Fruit fly (Drosophila melanogaster) whole organism, embryonic: Measurements from ENCODE around the gene SclA.

Source experiments
- CG10462 ChIP-seq: fragments of 200-800 bp; sonication (Bioruptor generic); optimal IDR thresholded peaks from 2 replicates; lab custom pipeline; 2016; ENCODE audit warnings: missing biosample characterization, missing genetic modification characterization
- CG10543 ChIP-seq: fragments of 200-800 bp; sonication (Bioruptor generic); optimal IDR thresholded peaks from 3 replicates; lab custom pipeline; 2017; ENCODE audit warnings: missing biosample characterization, mild to moderate bottlenecking, missing genetic modification characterization, moderate library complexity
- CG12071 ChIP-seq: fragments of 200-800 bp; sonication (Bioruptor generic); optimal IDR thresholded peaks from 3 replicates; lab custom pipeline; 2018; ENCODE audit warnings: missing biosample characterization, mild to moderate bottlenecking, missing genetic modification characterization
- CG12299 ChIP-seq: fragments of 200-800 bp; sonication (Bioruptor generic); optimal IDR thresholded peaks from 2 replicates; lab custom pipeline; 2018; ENCODE audit warnings: missing biosample characterization, mild to moderate bottlenecking, missing genetic modification characterization
- CG12769 ChIP-seq: fragments of 200-800 bp; sonication (Bioruptor generic); optimal IDR thresholded peaks from 2 replicates; lab custom pipeline; 2019; ENCODE audit warnings: missing biosample characterization, mild to moderate bottlenecking, missing genetic modification characterization, moderate library complexity
- CG13775 ChIP-seq: fragments of 200-800 bp; sonication (Bioruptor generic); optimal IDR thresholded peaks from 3 replicates; lab custom pipeline; 2017; ENCODE audit warnings: missing biosample characterization, mild to moderate bottlenecking, missing genetic modification characterization
- CG14050 ChIP-seq: fragments of 200-800 bp; sonication (Bioruptor generic); IDR thresholded peaks from 3 replicates; pipeline ENCODE4 v1.3.6; 2022; ENCODE audit warnings: missing biosample characterization, missing genetic modification characterization
- CG14667 ChIP-seq: fragments of 200-800 bp; sonication (Bioruptor generic); IDR thresholded peaks from 2 replicates; pipeline ENCODE4 v1.3.6; 2022; ENCODE audit warnings: missing biosample characterization, missing genetic modification characterization
- CG1603 ChIP-seq: fragments of 200-800 bp; sonication (Bioruptor generic); optimal IDR thresholded peaks from 2 replicates; lab custom pipeline; 2019; ENCODE audit warnings: missing biosample characterization, mild to moderate bottlenecking, missing genetic modification characterization, moderate library complexity
- CG18599 ChIP-seq: fragments of 200-800 bp; sonication (Bioruptor generic); optimal IDR thresholded peaks from 3 replicates; lab custom pipeline; 2017; ENCODE audit warnings: missing biosample characterization, missing genetic modification characterization, mild to moderate bottlenecking, moderate library complexity, missing genetic modification reagents
- CG2875 ChIP-seq: fragments of 200-800 bp; sonication (Bioruptor generic); optimal IDR thresholded peaks from 2 replicates; lab custom pipeline; 2017; ENCODE audit warnings: missing biosample characterization, mild to moderate bottlenecking, missing genetic modification characterization, missing genetic modification reagents
- CG31388 ChIP-seq: fragments of 200-800 bp; sonication (Bioruptor generic); optimal IDR thresholded peaks from 2 replicates; lab custom pipeline; 2016; ENCODE audit warnings: missing biosample characterization, missing genetic modification characterization
- CG42726 ChIP-seq: fragments of 200-800 bp; sonication (Bioruptor generic); IDR thresholded peaks from 2 replicates; pipeline ENCODE4 v1.3.6; 2022; ENCODE audit warnings: missing biosample characterization, missing genetic modification characterization; ENCODE audit not compliant: partially characterized antibody
- CG7963 ChIP-seq: fragments of 200-800 bp; sonication (Bioruptor generic); IDR thresholded peaks from 3 replicates; pipeline ENCODE4 v1.3.6; 2022; ENCODE audit warnings: missing biosample characterization, missing genetic modification characterization; ENCODE audit not compliant: partially characterized antibody
- CG8089 ChIP-seq: fragments of 200-800 bp; sonication (Bioruptor generic); optimal IDR thresholded peaks from 3 replicates; lab custom pipeline; 2016; ENCODE audit warnings: missing biosample characterization, missing genetic modification characterization
- CG8924 ChIP-seq: fragments of 200-800 bp; optimal IDR thresholded peaks from 3 replicates; lab custom pipeline; 2019; ENCODE audit warnings: missing biosample characterization, mild to moderate bottlenecking, missing genetic modification characterization, moderate library complexity
- CG9437 ChIP-seq: fragments of 200-800 bp; sonication (Bioruptor generic); optimal IDR thresholded peaks from 2 replicates; lab custom pipeline; 2018; ENCODE audit warnings: missing biosample characterization, mild to moderate bottlenecking, missing genetic modification characterization
- CG9817 ChIP-seq: fragments of 200-800 bp; sonication (Bioruptor generic); optimal IDR thresholded peaks from 2 replicates; lab custom pipeline; 2018; ENCODE audit warnings: missing biosample characterization, mild to moderate bottlenecking, missing genetic modification characterization, moderate library complexity
- CTCF ChIP-seq: fragments of 200-800 bp; sonication (Bioruptor generic); optimal IDR thresholded peaks from 2 replicates; lab custom pipeline; 2017; ENCODE audit warnings: missing biosample characterization, mild to moderate bottlenecking, missing genetic modification characterization, moderate library complexity
- Camta ChIP-seq: fragments of 200-800 bp; sonication (Bioruptor generic); optimal IDR thresholded peaks from 2 replicates; lab custom pipeline; 2016; ENCODE audit warnings: missing biosample characterization, missing genetic modification characterization
- CoRest ChIP-seq: fragments of 200-800 bp; sonication (Bioruptor generic); optimal IDR thresholded peaks from 3 replicates; lab custom pipeline; 2018; ENCODE audit warnings: missing biosample characterization, mild to moderate bottlenecking, missing genetic modification characterization, moderate library complexity
- E2f2 ChIP-seq: fragments of 200-800 bp; sonication (Bioruptor generic); IDR thresholded peaks from 2 replicates; pipeline ENCODE4 v1.3.6; 2022; ENCODE audit warnings: missing biosample characterization, missing genetic modification characterization
- H2.0 ChIP-seq: fragments of 200-800 bp; sonication (Bioruptor generic); IDR thresholded peaks from 2 replicates; pipeline ENCODE4 v1.3.6; 2022; ENCODE audit warnings: missing biosample characterization, missing genetic modification characterization
- HLH3B ChIP-seq: fragments of 200-800 bp; sonication (Bioruptor generic); IDR thresholded peaks from 2 replicates; pipeline ENCODE4 v1.3.6; 2022; ENCODE audit warnings: missing biosample characterization, missing genetic modification characterization
- HmgZ ChIP-seq: fragments of 200-800 bp; sonication (Bioruptor generic); optimal IDR thresholded peaks from 2 replicates; lab custom pipeline; 2018; ENCODE audit warnings: missing biosample characterization, mild to moderate bottlenecking, missing genetic modification characterization
- Mes4 ChIP-seq: fragments of 200-800 bp; sonication (Bioruptor generic); optimal IDR thresholded peaks from 2 replicates; lab custom pipeline; 2016; ENCODE audit warnings: missing biosample characterization, missing genetic modification characterization
- NFAT ChIP-seq: fragments of 200-800 bp; sonication (Bioruptor generic); IDR thresholded peaks from 2 replicates; pipeline ENCODE4 v1.3.6; 2022; ENCODE audit warnings: missing biosample characterization, missing genetic modification characterization
- Oaz ChIP-seq: fragments of 200-800 bp; sonication (Bioruptor generic); IDR thresholded peaks from 2 replicates; pipeline ENCODE4 v1.3.6; 2022; ENCODE audit warnings: missing biosample characterization, missing genetic modification characterization
- Rx ChIP-seq: fragments of 200-800 bp; sonication (Bioruptor generic); IDR thresholded peaks from 2 replicates; pipeline ENCODE4 v1.3.6; 2022; ENCODE audit warnings: missing biosample characterization, missing genetic modification characterization
- Sox100B ChIP-seq: fragments of 200-800 bp; sonication (Bioruptor generic); optimal IDR thresholded peaks from 3 replicates; lab custom pipeline; 2018; ENCODE audit warnings: missing biosample characterization, mild to moderate bottlenecking, missing genetic modification characterization
- aop ChIP-seq: fragments of 200-800 bp; sonication (Bioruptor generic); IDR thresholded peaks from 2 replicates; pipeline ENCODE4 v1.3.6; 2022; ENCODE audit warnings: missing biosample characterization, missing genetic modification characterization
- ase ChIP-seq: fragments of 200-800 bp; sonication (Bioruptor generic); IDR thresholded peaks from 3 replicates; pipeline ENCODE4 v1.3.6; 2022; ENCODE audit warnings: missing biosample characterization, missing genetic modification characterization
- chinmo ChIP-seq: fragments of 200-800 bp; sonication (Bioruptor generic); IDR thresholded peaks from 4 replicates; pipeline ENCODE4 v1.3.6; 2022; ENCODE audit warnings: missing biosample characterization, missing genetic modification characterization; ENCODE audit not compliant: partially characterized antibody
- chn ChIP-seq: fragments of 200-800 bp; sonication (Bioruptor generic); optimal IDR thresholded peaks from 2 replicates; lab custom pipeline; 2016; ENCODE audit warnings: missing biosample characterization, missing genetic modification characterization
- crp ChIP-seq, 2 experiments: fragments of 200-800 bp; sonication (Bioruptor generic); optimal IDR thresholded peaks; 2 replicates in 1 of 2; 3 replicates in 1 of 2; lab custom pipeline; 2017; ENCODE audit warnings: missing biosample characterization in 2 of 2, missing genetic modification characterization in 2 of 2, mild to moderate bottlenecking in 1 of 2, moderate library complexity in 1 of 2
- dmrt11E ChIP-seq: fragments of 200-800 bp; sonication (Bioruptor generic); optimal IDR thresholded peaks from 3 replicates; lab custom pipeline; 2018; ENCODE audit warnings: missing biosample characterization, mild to moderate bottlenecking, missing genetic modification characterization, moderate library complexity
- dysf ChIP-seq: fragments of 200-800 bp; sonication (Bioruptor generic); IDR thresholded peaks from 3 replicates; pipeline ENCODE4 v1.3.6; 2022; ENCODE audit warnings: missing biosample characterization, missing genetic modification characterization
- ewg ChIP-seq: fragments of 200-800 bp; sonication (Bioruptor generic); optimal IDR thresholded peaks from 3 replicates; lab custom pipeline; 2017; ENCODE audit warnings: mild to moderate bottlenecking, missing biosample characterization, missing genetic modification reagents, missing genetic modification characterization
- fu2 ChIP-seq: fragments of 200-800 bp; sonication (Bioruptor generic); optimal IDR thresholded peaks from 2 replicates; lab custom pipeline; 2016; ENCODE audit warnings: missing biosample characterization, missing genetic modification characterization
- gt ChIP-seq: fragments of 200-800 bp; sonication (Bioruptor generic); IDR thresholded peaks from 2 replicates; pipeline ENCODE4 v1.3.6; 2022; ENCODE audit warnings: missing biosample characterization, missing genetic modification characterization
- mirr ChIP-seq: fragments of 200-800 bp; sonication (Bioruptor generic); optimal IDR thresholded peaks from 3 replicates; lab custom pipeline; 2018; ENCODE audit warnings: missing biosample characterization, mild to moderate bottlenecking, missing genetic modification characterization
- otp ChIP-seq: fragments of 200-800 bp; sonication (Bioruptor generic); IDR thresholded peaks from 3 replicates; pipeline ENCODE4, ENCODE4 v1.3.6; 2022; ENCODE audit warnings: missing biosample characterization, missing genetic modification characterization
- pan ChIP-seq, 4 experiments: fragments of >200 bp in 3 of 4; fragments of 200-800 bp in 1 of 4; sonication (Bioruptor generic) in 1 of 4; optimal IDR thresholded peaks in 3 of 4; IDR thresholded peaks in 1 of 4; 2 replicates each; pipeline versions ENCODE4 v1.3.6 to Lab custom; 2017 to 2022; ENCODE audit warnings: missing biosample characterization in 2 of 4, missing genetic modification characterization in 2 of 4, mixed read lengths in 1 of 4
- pita ChIP-seq: fragments of 200-800 bp; sonication (Bioruptor generic); optimal IDR thresholded peaks from 2 replicates; lab custom pipeline; 2017; ENCODE audit warnings: missing biosample characterization, mild to moderate bottlenecking, missing genetic modification characterization
- pros ChIP-seq: fragments of 200-800 bp; sonication (Bioruptor generic); optimal IDR thresholded peaks from 3 replicates; lab custom pipeline; 2019; ENCODE audit warnings: missing biosample characterization, mild to moderate bottlenecking, missing genetic modification characterization, moderate library complexity
- ranshi ChIP-seq: fragments of 200-800 bp; sonication (Bioruptor generic); IDR thresholded peaks from 2 replicates; pipeline ENCODE4 v1.3.6; 2022; ENCODE audit warnings: missing biosample characterization, missing genetic modification characterization
- row ChIP-seq: fragments of 200-800 bp; sonication (Bioruptor generic); IDR thresholded peaks from 3 replicates; pipeline ENCODE4 v1.3.6; 2022; ENCODE audit warnings: missing biosample characterization, missing genetic modification characterization
- schlank ChIP-seq: fragments of 200-800 bp; sonication (Bioruptor generic); optimal IDR thresholded peaks from 2 replicates; lab custom pipeline; 2018; ENCODE audit warnings: missing biosample characterization, mild to moderate bottlenecking, missing genetic modification characterization
- sima ChIP-seq: fragments of 200-800 bp; sonication (Bioruptor generic); optimal IDR thresholded peaks from 2 replicates; lab custom pipeline; 2016; ENCODE audit warnings: missing biosample characterization, missing genetic modification characterization
- unpg ChIP-seq: fragments of 200-800 bp; sonication (Bioruptor generic); optimal IDR thresholded peaks from 3 replicates; lab custom pipeline; 2018; ENCODE audit warnings: missing biosample characterization, mild to moderate bottlenecking, missing genetic modification characterization, moderate library complexity

Gene SclA

dm6 chr2L:16826872-16827506, 10.8 kb upstream of the SclA start, which contains the start of gene AspRS-m (continued):
- TF ChIP-seq fu2 (GFP tag; lab: Kevin White, UChicago) (no peak), CoRest (tag; lab: Kevin White, UChicago) (peak; percentile 52), H2.0 (peak; percentile 20; the same call in 1 of the 2 replicates), CG9817 (peak; percentile 28), CG42726 (peak; percentile 83; the same call in 1 of the 2 replicates), CG12071 (GFP tag; lab: Kevin White, UChicago) (no peak), CG12769 (tag; lab: Kevin White, UChicago) (no peak), E2f2 (GFP tag; lab: Robert Waterston, UW) (peak; percentile 43; the same call in 1 of the 2 replicates), ase (no peak), CG10462 (GFP tag; lab: Kevin White, UChicago) (no peak), row (peak; percentile 85), unpg (GFP tag; lab: Kevin White, UChicago) (no peak), Oaz (GFP tag; lab: Robert Waterston, UW) (no peak), gt (GFP tag; lab: Robert Waterston, UW) (no peak), CG8089 (GFP tag; lab: Kevin White, UChicago) (no peak), Mes4 (GFP tag; lab: Kevin White, UChicago) (no peak), HLH3B (GFP tag; lab: Robert Waterston, UW) (no peak), CG9437 (GFP tag; lab: Kevin White, UChicago) (no peak), chn (GFP tag; lab: Kevin White, UChicago) (no peak), ranshi (GFP tag; lab: Robert Waterston, UW) (peak; percentile 27; the same call in 1 of the 2 replicates), CG18599 (GFP tag; lab: Kevin White, UChicago) (no peak), CG12299 (tag; lab: Kevin White, UChicago) (no peak), CG10543 (GFP tag; lab: Kevin White, UChicago) (no peak), pan (optimal IDR thresholded peaks at IDR 0.05; lab: Kevin White, UChicago) (no peak), pan (GFP tag; optimal IDR thresholded peaks at IDR 0.05 in 1 of 2, IDR thresholded peaks at IDR 0.05 in 1 of 2) (no peak), CG1603 (tag; lab: Kevin White, UChicago) (no peak), CTCF (GFP tag; lab: Kevin White, UChicago) (no peak), HmgZ (tag; lab: Kevin White, UChicago) (peak; percentile 15), crp (GFP tag; optimal IDR thresholded peaks at IDR 0.05; lab: Kevin White, UChicago) (no peak), CG13775 (peak; percentile 20), pros (GFP tag; lab: Kevin White, UChicago) (no peak), Camta (GFP tag; lab: Kevin White, UChicago) (no peak), chinmo (peak; percentile 83; the same call in 3 of the 4 replicates), Rx (GFP tag; lab: Robert Waterston, UW) (no peak), schlank (tag; lab: Kevin White, UChicago) (no peak), ewg (peak; percentile 30), otp (GFP tag; lab: Robert Waterston, UW) (no peak), NFAT (no peak), CG7963 (GFP tag; lab: Robert Waterston, UW) (peak; percentile 87), dysf (GFP tag; lab: Robert Waterston, UW) (no peak), CG31388 (no peak), pita (no peak), sima (GFP tag; lab: Kevin White, UChicago) (no peak), Sox100B (no peak), CG8924 (tag; lab: Kevin White, UChicago) (no peak), CG14050 (GFP tag; lab: Robert Waterston, UW) (no peak), aop (no peak), dmrt11E (tag; lab: Kevin White, UChicago) (no peak), CG2875 (GFP tag; lab: Kevin White, UChicago) (no peak), CG14667 (GFP tag; lab: Robert Waterston, UW) (no peak), mirr (GFP tag; lab: Kevin White, UChicago) (no peak)
